Worm (Caenorhabditis elegans): ENCODE results near the gene Y82E9BR.19.

DNA sequence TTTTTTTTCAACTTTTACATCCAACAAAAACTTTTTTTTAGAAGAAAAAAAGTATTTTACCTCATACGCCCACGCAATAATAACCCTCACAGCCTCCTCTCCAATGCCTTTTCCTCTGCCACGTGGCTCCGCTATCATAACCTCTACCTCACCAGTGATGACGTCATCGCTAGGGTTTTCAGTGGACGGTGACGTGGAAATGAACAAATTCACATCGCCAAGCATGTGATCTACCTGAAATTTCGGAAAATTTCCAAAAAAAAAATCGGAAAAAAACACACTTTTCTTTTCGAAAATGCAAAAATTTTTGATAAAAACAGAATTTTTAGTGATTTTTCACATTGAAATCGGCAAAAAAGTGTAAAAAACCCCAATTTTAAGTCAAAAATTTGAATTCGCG is 44.2 kb upstream of the Y82E9BR.19 start:
- TF ChIP-seq F49E8.2 (tag; optimal IDR thresholded peaks at IDR 0.05; ENCODE audit: insufficient read depth): no peak
- no peak for TF ChIP-seq hrde-1 (tag; optimal IDR thresholded peaks at IDR 0.05; ENCODE audit: borderline replicate concordance)
- TF ChIP-seq Y95B8A.8 (GFP tag; IDR thresholded peaks at IDR 0.05): no peak
- no peak for TF ChIP-seq nhr-27 (tag; optimal IDR thresholded peaks at IDR 0.05)
- TF ChIP-seq bed-1 (GFP tag; IDR thresholded peaks at IDR 0.05): no peak
- no peak for TF ChIP-seq athp-1 (tag; optimal IDR thresholded peaks at IDR 0.05)
- TF ChIP-seq snpc-3.4 (tag; optimal IDR thresholded peaks at IDR 0.05): no peak

Data from whole organism, young adult.